Fruit fly (Drosophila melanogaster) whole organism, prepupa: ENCODE data around the gene CG7646.

Experiments used
- CG31627 ChIP-seq: fragments of 200-800 bp; sonication (Bioruptor generic); optimal IDR thresholded peaks from 3 replicates; lab custom pipeline; 2016; ENCODE audit warnings: missing biosample characterization, missing genetic modification characterization
- CG6276 ChIP-seq: fragments of 200-800 bp; sonication (Bioruptor generic); optimal IDR thresholded peaks from 2 replicates; lab custom pipeline; 2017; ENCODE audit warnings: missing biosample characterization, mild to moderate bottlenecking, missing genetic modification characterization
- CG6808 ChIP-seq: fragments of 200-800 bp; sonication (Bioruptor generic); optimal IDR thresholded peaks from 3 replicates; lab custom pipeline; 2017; ENCODE audit warnings: missing biosample characterization, missing genetic modification characterization, mild to moderate bottlenecking, moderate library complexity, missing genetic modification reagents
- CG6854 ChIP-seq: fragments of 200-800 bp; sonication (Bioruptor generic); optimal IDR thresholded peaks from 2 replicates; lab custom pipeline; 2017; ENCODE audit warnings: missing biosample characterization, mild to moderate bottlenecking, missing genetic modification characterization
- Eip93F ChIP-seq: fragments of 200-800 bp; sonication (Bioruptor generic); optimal IDR thresholded peaks from 2 replicates; lab custom pipeline; 2016; ENCODE audit warnings: missing biosample characterization, mild to moderate bottlenecking, missing genetic modification characterization
- Hr39 ChIP-seq: fragments of 200-800 bp; sonication (Bioruptor generic); optimal IDR thresholded peaks from 2 replicates; lab custom pipeline; 2016; ENCODE audit warnings: missing biosample characterization, missing genetic modification characterization
- Lpt ChIP-seq: fragments of 200-800 bp; sonication (Bioruptor generic); optimal IDR thresholded peaks from 3 replicates; lab custom pipeline; 2016; ENCODE audit warnings: missing biosample characterization, missing genetic modification characterization
- topi ChIP-seq: fragments of 200-800 bp; sonication (Bioruptor generic); optimal IDR thresholded peaks from 3 replicates; lab custom pipeline; 2016; ENCODE audit warnings: missing biosample characterization, missing genetic modification characterization

dm6 chr3L:19981385-19981784 is 10.3 kb upstream of the CG7646 start, which contains the start of gene CG17732:
- no peak for TF ChIP-seq CG31627 (GFP tag; lab: Kevin White, UChicago)
- no peak for TF ChIP-seq CG6854
- TF ChIP-seq Lpt (GFP tag; lab: Kevin White, UChicago) = no peak
- TF ChIP-seq Eip93F (GFP tag; lab: Kevin White, UChicago) = no peak
- TF ChIP-seq CG6276 (GFP tag; lab: Kevin White, UChicago) = no peak
- no peak for TF ChIP-seq CG6808 (GFP tag; lab: Kevin White, UChicago)
- TF ChIP-seq topi (GFP tag; lab: Kevin White, UChicago) = no peak
- no peak for TF ChIP-seq Hr39 (GFP tag; lab: Kevin White, UChicago)
